Fruit fly (Drosophila melanogaster) whole organism: ENCODE results near the gene bi.

Source experiments
- CG8478 ChIP-seq: fragments of >200 bp; optimal IDR thresholded peaks from 2 replicates; lab custom pipeline; 2018; ENCODE audit warnings: inconsistent platforms
- Dll ChIP-seq: fragments of >200 bp; optimal IDR thresholded peaks from 2 replicates; lab custom pipeline; 2017
- EcR ChIP-seq, 2 experiments: fragments of >200 bp; optimal IDR thresholded peaks; 2 replicates each; lab custom pipeline; 2017; ENCODE audit warnings: missing biosample characterization in 2 of 2, missing genetic modification characterization in 2 of 2, missing genetic modification reagents in 2 of 2
- pan ChIP-seq: fragments of >200 bp; optimal IDR thresholded peaks from 2 replicates; lab custom pipeline; 2017
- psq ChIP-seq: fragments of >200 bp; optimal IDR thresholded peaks from 2 replicates; lab custom pipeline; 2017
- usp ChIP-seq: fragments of >200 bp; optimal IDR thresholded peaks from 2 replicates; lab custom pipeline; 2017; ENCODE audit warnings: missing biosample characterization, missing genetic modification characterization, mixed read lengths

Gene bi

dm6 chrX:4507121-4507520 is 94.5 kb downstream of the bi start:
- TF ChIP-seq Dll (lab: Kevin White, UChicago) (no peak), psq (lab: Kevin White, UChicago) (no peak), usp (GFP tag; lab: Kevin White, UChicago) (no peak), pan (no peak), EcR (GFP tag; optimal IDR thresholded peaks at IDR 0.05; lab: Kevin White, UChicago) (no peak)

DNA sequence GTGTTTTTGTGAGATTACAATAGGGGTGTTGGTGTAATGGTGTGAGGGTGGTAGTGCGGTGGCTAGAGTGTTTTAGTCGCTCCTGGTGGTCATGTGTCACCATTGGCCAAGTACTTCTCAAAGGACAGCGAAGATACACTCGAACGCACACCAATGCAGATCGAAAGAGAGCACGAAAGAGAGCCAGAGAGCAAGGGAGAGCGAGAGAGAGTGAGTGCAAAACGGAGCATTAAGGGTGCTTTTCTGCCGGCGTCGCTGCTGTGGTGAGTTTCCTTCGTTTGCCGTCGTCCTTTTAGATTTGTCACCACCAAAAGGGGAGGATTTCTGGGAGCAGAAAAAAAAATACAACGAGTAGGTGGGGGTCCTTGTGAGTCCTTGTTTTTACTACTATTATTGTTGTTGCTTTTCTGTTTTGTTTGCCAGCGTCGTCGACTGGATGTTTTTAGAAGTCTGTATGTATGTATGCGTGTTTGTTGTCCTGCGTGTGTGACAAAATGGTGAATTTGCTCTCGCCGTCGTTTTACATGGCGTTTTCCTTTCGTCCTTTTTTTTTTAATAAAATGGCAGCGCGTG is 95.5 kb downstream of the bi start:
- TF ChIP-seq Dll (lab: Kevin White, UChicago): peak; percentile 9
- TF ChIP-seq CG8478: no peak
- TF ChIP-seq usp (GFP tag; lab: Kevin White, UChicago): no peak
- TF ChIP-seq pan: no peak
- no peak for TF ChIP-seq psq (lab: Kevin White, UChicago)
- TF ChIP-seq EcR (GFP tag; optimal IDR thresholded peaks at IDR 0.05; lab: Kevin White, UChicago): no peak

dm6 chrX:4511575-4511974 is 98.9 kb downstream of the bi start:
- TF ChIP-seq CG8478 (no peak), EcR (GFP tag; optimal IDR thresholded peaks at IDR 0.05; lab: Kevin White, UChicago) (no peak), Dll (lab: Kevin White, UChicago) (no peak), psq (lab: Kevin White, UChicago) (no peak), pan (no peak), usp (GFP tag; lab: Kevin White, UChicago) (no peak)

dm6 chrX:4520879-4521278 is 108.2 kb downstream of the bi start:
- TF ChIP-seq psq (lab: Kevin White, UChicago) (no peak), EcR (GFP tag; optimal IDR thresholded peaks at IDR 0.05; lab: Kevin White, UChicago) (no peak), CG8478 (no peak), Dll (lab: Kevin White, UChicago) (no peak), usp (GFP tag; lab: Kevin White, UChicago) (no peak), pan (no peak)

DNA sequence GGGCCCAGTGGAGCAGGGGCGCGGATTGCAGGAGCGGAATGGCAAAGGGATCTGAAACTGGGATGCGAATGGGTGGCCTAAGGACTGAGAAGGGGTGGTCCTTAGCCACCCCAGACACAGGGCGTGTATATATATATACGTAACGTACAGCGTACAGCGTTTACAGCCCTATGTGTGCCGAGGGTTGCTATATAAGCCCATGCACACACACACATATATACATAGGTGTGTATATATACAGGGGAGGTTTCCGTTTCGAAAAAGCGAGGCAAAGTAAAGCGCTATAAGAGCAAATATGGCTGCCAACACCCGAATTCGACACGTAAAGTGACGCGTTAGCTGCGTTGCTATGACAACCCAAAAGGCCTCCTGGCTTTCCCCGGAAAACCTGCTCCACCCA is 114.1 kb downstream of the bi start:
- TF ChIP-seq CG8478: no peak
- no peak for TF ChIP-seq psq (lab: Kevin White, UChicago)
- TF ChIP-seq pan: no peak
- TF ChIP-seq usp (GFP tag; lab: Kevin White, UChicago): no peak
- no peak for TF ChIP-seq EcR (GFP tag; optimal IDR thresholded peaks at IDR 0.05; lab: Kevin White, UChicago)
- no peak for TF ChIP-seq Dll (lab: Kevin White, UChicago)

- TF ChIP-seq pan (no peak), EcR (GFP tag; optimal IDR thresholded peaks at IDR 0.05; lab: Kevin White, UChicago) (no peak), Dll (lab: Kevin White, UChicago) (no peak), psq (lab: Kevin White, UChicago) (no peak), CG8478 (no peak), usp (GFP tag; lab: Kevin White, UChicago) (no peak)
Measured at dm6 chrX:4529909-4530308, 117.3 kb downstream of the bi start, which contains the start of gene CG3556. CG3556 (plus strand) TSS chrX:4530231.

DNA sequence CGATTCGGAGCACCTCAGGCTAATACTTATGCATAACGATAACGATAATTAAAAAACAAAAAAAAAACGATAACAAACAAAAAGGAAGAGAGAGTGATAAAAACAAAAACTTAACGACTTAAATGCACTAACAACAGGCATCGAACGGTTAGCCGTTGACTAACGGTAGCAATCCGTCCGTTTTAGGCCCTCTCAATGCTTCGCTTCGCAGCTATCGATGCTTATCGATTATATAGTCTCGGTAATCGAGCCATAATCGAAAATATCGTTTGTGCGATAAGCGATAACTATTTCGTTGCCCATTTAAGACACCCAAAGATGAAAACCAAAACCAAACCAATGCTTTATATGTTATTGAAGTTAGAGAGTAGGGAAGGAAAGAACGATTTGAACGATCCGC is 121.3 kb downstream of the bi start:
- TF ChIP-seq Dll (lab: Kevin White, UChicago) (no peak), usp (GFP tag; lab: Kevin White, UChicago) (no peak), CG8478 (no peak), pan (no peak), psq (lab: Kevin White, UChicago) (no peak), EcR (GFP tag; optimal IDR thresholded peaks at IDR 0.05; lab: Kevin White, UChicago) (no peak)
